Worm (Caenorhabditis elegans): ENCODE measurements around the gene nhr-283.

DNA sequence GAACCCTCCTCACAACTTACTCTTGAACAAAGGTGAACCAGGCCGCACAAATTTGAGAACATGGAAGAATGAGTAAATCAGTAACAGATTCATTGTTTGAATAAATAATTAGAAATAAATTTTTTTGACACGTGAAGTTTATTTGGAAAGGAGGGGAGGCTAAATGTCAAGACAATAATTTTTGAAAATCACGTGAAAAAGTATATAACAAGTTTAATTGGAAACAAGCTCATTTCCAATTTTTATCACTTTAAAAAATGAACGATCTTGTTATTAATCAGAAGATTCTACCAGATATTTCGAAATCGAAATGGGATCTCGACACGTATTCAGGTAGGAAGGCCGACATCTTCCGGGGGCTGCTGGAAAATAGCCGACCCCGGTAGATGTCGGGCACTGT is 49.9 kb downstream of the nhr-283 start, which contains the start of the genes irld-57 and sfxn-1.3:
- TF ChIP-seq med-1 (GFP tag; optimal IDR thresholded peaks at IDR 0.05; ENCODE audit: insufficient read depth): no peak
- no peak for TF ChIP-seq tab-1 (GFP tag; IDR thresholded peaks at IDR 0.05)

Measured in whole organism, midembryonic.